Fruit fly (Drosophila melanogaster): ENCODE results near the gene mge.

mge gene

DNA sequence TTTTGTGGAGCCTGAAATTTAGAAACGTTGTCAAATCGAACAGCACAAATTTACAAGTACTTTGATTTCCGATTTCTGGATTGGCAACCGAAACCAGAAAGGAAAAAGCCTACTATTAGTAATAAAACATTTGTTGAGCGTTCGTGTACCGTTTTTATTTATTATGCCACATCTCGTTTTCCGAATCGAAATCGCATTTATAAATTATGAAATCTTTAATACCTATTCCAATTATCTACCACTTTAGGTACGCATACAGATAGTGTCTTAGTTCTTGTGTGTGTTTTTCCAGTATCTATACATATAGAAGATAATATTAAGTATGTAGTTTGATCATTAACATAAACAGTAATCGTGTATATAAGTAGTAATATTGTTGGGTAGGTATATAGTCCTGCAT, at the start of gene mge:
Gene mge (minus strand): TSS at position 101 of the 400 bp plus-strand sequence.
- TF ChIP-seq CG8319 (GFP tag; optimal IDR thresholded peaks at IDR 0.05) (no peak), CG34406 (GFP tag; optimal IDR thresholded peaks at IDR 0.05) (no peak), Hr38 (GFP tag; optimal IDR thresholded peaks at IDR 0.05) (no peak), CG6792 (GFP tag; optimal IDR thresholded peaks at IDR 0.05) (no peak), fd59A (GFP tag; optimal IDR thresholded peaks at IDR 0.05) (no peak), dsx (GFP tag; optimal IDR thresholded peaks at IDR 0.05; ENCODE audit: poor library complexity, severe bottlenecking) (no peak), Eip93F (GFP tag; optimal IDR thresholded peaks at IDR 0.05) (no peak), Blimp-1 (GFP tag; optimal IDR thresholded peaks at IDR 0.05) (no peak), Hr39 (GFP tag; optimal IDR thresholded peaks at IDR 0.05) (no peak), Gug (GFP tag; IDR thresholded peaks at IDR 0.05) (no peak), topi (GFP tag; optimal IDR thresholded peaks at IDR 0.05) (no peak), Sox102F (GFP tag; optimal IDR thresholded peaks at IDR 0.05) (no peak)

- TF ChIP-seq Sox102F (GFP tag; optimal IDR thresholded peaks at IDR 0.05), result peak; percentile 68
- peak; percentile 67 for TF ChIP-seq Ets21C (GFP tag; optimal IDR thresholded peaks at IDR 0.05)
- peak; percentile 90 for TF ChIP-seq CG10669 (GFP tag; optimal IDR thresholded peaks at IDR 0.05)
- peak; percentile 73 for TF ChIP-seq Smox (GFP tag; optimal IDR thresholded peaks at IDR 0.05)
- TF ChIP-seq salr (GFP tag; optimal IDR thresholded peaks at IDR 0.05), result peak; percentile 71 to 81
- peak; percentile 79 for TF ChIP-seq Met (GFP tag; optimal IDR thresholded peaks at IDR 0.05)
- TF ChIP-seq CG9139 (GFP tag; optimal IDR thresholded peaks at IDR 0.05), result peak; percentile 81
- peak; percentile 70 for TF ChIP-seq net (GFP tag; optimal IDR thresholded peaks at IDR 0.05)
- peak; percentile 71 for TF ChIP-seq CG10631 (GFP tag; optimal IDR thresholded peaks at IDR 0.05)
- TF ChIP-seq CG15336 (GFP tag; IDR thresholded peaks at IDR 0.05), result peak; percentile 75
- TF ChIP-seq esn (GFP tag; optimal IDR thresholded peaks at IDR 0.05), result peak; percentile 78
- peak; percentile 66 to 74 for TF ChIP-seq ss (GFP tag; optimal IDR thresholded peaks at IDR 0.05)
- TF ChIP-seq Hr39 (GFP tag; optimal IDR thresholded peaks at IDR 0.05), result peak; percentile 75
- TF ChIP-seq CG6163 (GFP tag; IDR thresholded peaks at IDR 0.05), result peak; percentile 91
- TF ChIP-seq Sox15 (GFP tag; optimal IDR thresholded peaks at IDR 0.05), result peak; percentile 65
- TF ChIP-seq Eip75B (GFP tag; optimal IDR thresholded peaks at IDR 0.05), result peak; percentile 81
- TF ChIP-seq fd59A (GFP tag; optimal IDR thresholded peaks at IDR 0.05), result peak; percentile 73
- TF ChIP-seq CG8319 (GFP tag; optimal IDR thresholded peaks at IDR 0.05), result peak; percentile 85
- peak; percentile 86 for TF ChIP-seq CG11902 (GFP tag; optimal IDR thresholded peaks at IDR 0.05)
- TF ChIP-seq Hr4 (GFP tag; optimal IDR thresholded peaks at IDR 0.05), result peak; percentile 59
- peak; percentile 88 for TF ChIP-seq Ets96B (tag; optimal IDR thresholded peaks at IDR 0.05)
- TF ChIP-seq pdm3 (GFP tag; optimal IDR thresholded peaks at IDR 0.05), result peak; percentile 77
- peak; percentile 60 for TF ChIP-seq dsx (GFP tag; optimal IDR thresholded peaks at IDR 0.05; ENCODE audit: poor library complexity, severe bottlenecking)
- peak; percentile 77 for TF ChIP-seq CG34406 (GFP tag; optimal IDR thresholded peaks at IDR 0.05)
- peak; percentile 55; the same call in 1 of the 2 replicates for TF ChIP-seq CG11294 (GFP tag; IDR thresholded peaks at IDR 0.05)
- no peak for TF ChIP-seq fkh (GFP tag; optimal IDR thresholded peaks at IDR 0.05)
- peak; percentile 78 for TF ChIP-seq CG8632 (GFP tag; optimal IDR thresholded peaks at IDR 0.05)
- peak; percentile 61 for TF ChIP-seq CG6276 (GFP tag; optimal IDR thresholded peaks at IDR 0.05)
- peak; percentile 84 for TF ChIP-seq CG7368 (GFP tag; optimal IDR thresholded peaks at IDR 0.05)
- TF ChIP-seq CG6808 (GFP tag; optimal IDR thresholded peaks at IDR 0.05), result peak; percentile 89
- TF ChIP-seq eg (GFP tag; IDR thresholded peaks at IDR 0.05), result peak; percentile 81
- no peak for TF ChIP-seq Hr38 (GFP tag; optimal IDR thresholded peaks at IDR 0.05)
- TF ChIP-seq CG32006 (GFP tag; optimal IDR thresholded peaks at IDR 0.05), result peak; percentile 71
- TF ChIP-seq Sox14 (GFP tag; optimal IDR thresholded peaks at IDR 0.05), result peak; percentile 82
- peak; percentile 96 for TF ChIP-seq Eip78C (GFP tag)
- TF ChIP-seq topi (GFP tag; optimal IDR thresholded peaks at IDR 0.05), result peak; percentile 88
- TF ChIP-seq CG6854 (GFP tag; optimal IDR thresholded peaks at IDR 0.05), result no peak
- TF ChIP-seq CG8119 (GFP tag; IDR thresholded peaks at IDR 0.05), result peak; percentile 81
- peak; percentile 79 for TF ChIP-seq achi (GFP tag; optimal IDR thresholded peaks at IDR 0.05)
- TF ChIP-seq CG6792 (GFP tag; optimal IDR thresholded peaks at IDR 0.05), result peak; percentile 80
- TF ChIP-seq CG11762 (GFP tag; optimal IDR thresholded peaks at IDR 0.05; ENCODE audit: insufficient read depth), result peak; percentile 76
- peak; percentile 76 for TF ChIP-seq lz (GFP tag; optimal IDR thresholded peaks at IDR 0.05)
- TF ChIP-seq CG4318 (GFP tag; optimal IDR thresholded peaks at IDR 0.05), result peak; percentile 37
- TF ChIP-seq vri (GFP tag; optimal IDR thresholded peaks at IDR 0.05), result peak; percentile 59
- peak; percentile 91 for TF ChIP-seq svp (GFP tag)
Measured at dm6 chr3L:3952468-3952867, 42.7 kb upstream of the mge start, which contains the start of gene CG14984. Gene CG14984, minus strand, starts transcription at chr3L:3952550.
